Worm (Caenorhabditis elegans) whole organism, midembryonic: ENCODE measurements around the gene Y46G5A.47.

Source experiments
- T22C8.4 ChIP-seq: fragments of 200-800 bp; sonication (Bioruptor generic); IDR thresholded peaks from 2 replicates; pipeline ENCODE4 v1.3.6; 2022; ENCODE audit warnings: missing genetic modification characterization, missing compliant biosample characterization
- med-1 ChIP-seq: sonication (generic microtip); optimal IDR thresholded peaks from 2 replicates; lab custom pipeline; 2017; ENCODE audit warnings: missing genetic modification characterization, mild to moderate bottlenecking, missing compliant biosample characterization, antibody characterized with exemption, missing genetic modification reagents; ENCODE audit not compliant: insufficient read depth
- ref-1 ChIP-seq: fragments of 200-800 bp; sonication (Bioruptor generic); conservative IDR thresholded peaks from 2 replicates; pipeline ENCODE4 v1.3.6; 2022; ENCODE audit warnings: missing genetic modification reagents, missing genetic modification characterization, missing compliant biosample characterization
- ztf-23 ChIP-seq: fragments of 200-800 bp; sonication (Bioruptor generic); IDR thresholded peaks from 2 replicates; pipeline ENCODE4 v1.3.6; 2022; ENCODE audit warnings: missing genetic modification reagents, missing genetic modification characterization, missing compliant biosample characterization

- TF ChIP-seq ztf-23 (GFP tag; lab: Robert Waterston, UW) (no peak), med-1 (no peak), T22C8.4 (no peak), ref-1 (GFP tag; lab: Robert Waterston, UW) (no peak)
These were observed 8.1 kb upstream of the Y46G5A.47 start for ce11 chrII:12813253-12813652.
